Fruit fly (Drosophila melanogaster): ENCODE data around the gene CG14626.
A peak's percentile ranks its signal among the peaks of the same experiment; 100 is the strongest.

dm6 chrX:1172756-1173422, 11.7 kb upstream of the CG14626 start:
- TF ChIP-seq Drgx (GFP tag; IDR thresholded peaks at IDR 0.05): no peak
- no peak for TF ChIP-seq Dll (GFP tag; IDR thresholded peaks at IDR 0.05; ENCODE audit: partially characterized antibody)
- no peak for TF ChIP-seq Dp (GFP tag; optimal IDR thresholded peaks at IDR 0.05)
- 0 out of 4 replicates have a peak, but pooled peaks have one; percentile 30 for TF ChIP-seq chinmo (GFP tag; IDR thresholded peaks at IDR 0.05; ENCODE audit: partially characterized antibody)

All from whole organism, embryonic.